Fruit fly (Drosophila melanogaster) whole organism, prepupa: Measurements from ENCODE around the gene CG5608.

ENCODE experiments used
- Gug ChIP-seq: fragments of 200-800 bp; sonication (Bioruptor generic); IDR thresholded peaks from 2 replicates; pipeline ENCODE4 v1.3.6; 2022; ENCODE audit warnings: missing biosample characterization, missing genetic modification characterization
- Smox ChIP-seq: fragments of 200-800 bp; sonication (Bioruptor generic); optimal IDR thresholded peaks from 3 replicates; lab custom pipeline; 2016; ENCODE audit warnings: missing biosample characterization, missing genetic modification characterization
- Sox15 ChIP-seq: fragments of 200-800 bp; sonication (Bioruptor generic); optimal IDR thresholded peaks from 3 replicates; lab custom pipeline; 2016; ENCODE audit warnings: missing biosample characterization, missing genetic modification characterization
- esn ChIP-seq: fragments of 200-800 bp; sonication (Bioruptor generic); optimal IDR thresholded peaks from 2 replicates; lab custom pipeline; 2016; ENCODE audit warnings: missing biosample characterization, mild to moderate bottlenecking, missing genetic modification characterization, moderate library complexity
- fd59A ChIP-seq: fragments of 200-800 bp; sonication (Bioruptor generic); optimal IDR thresholded peaks from 2 replicates; lab custom pipeline; 2017; ENCODE audit warnings: missing biosample characterization, mild to moderate bottlenecking, missing genetic modification characterization, missing genetic modification reagents
- net ChIP-seq: fragments of 200-800 bp; sonication (Bioruptor generic); optimal IDR thresholded peaks from 3 replicates; lab custom pipeline; 2016; ENCODE audit warnings: missing biosample characterization, missing genetic modification characterization
- spab ChIP-seq: fragments of 200-800 bp; sonication (Bioruptor generic); optimal IDR thresholded peaks from 2 replicates; lab custom pipeline; 2017; ENCODE audit warnings: missing biosample characterization, mild to moderate bottlenecking, missing genetic modification characterization, missing genetic modification reagents
- ss ChIP-seq, 2 experiments: fragments of 200-800 bp; sonication (Bioruptor generic); optimal IDR thresholded peaks; 2 replicates in 1 of 2; 3 replicates in 1 of 2; lab custom pipeline; 2017 to 2018; ENCODE audit warnings: mild to moderate bottlenecking in 2 of 2, missing biosample characterization in 2 of 2, missing genetic modification characterization in 2 of 2, moderate library complexity in 1 of 2

DNA sequence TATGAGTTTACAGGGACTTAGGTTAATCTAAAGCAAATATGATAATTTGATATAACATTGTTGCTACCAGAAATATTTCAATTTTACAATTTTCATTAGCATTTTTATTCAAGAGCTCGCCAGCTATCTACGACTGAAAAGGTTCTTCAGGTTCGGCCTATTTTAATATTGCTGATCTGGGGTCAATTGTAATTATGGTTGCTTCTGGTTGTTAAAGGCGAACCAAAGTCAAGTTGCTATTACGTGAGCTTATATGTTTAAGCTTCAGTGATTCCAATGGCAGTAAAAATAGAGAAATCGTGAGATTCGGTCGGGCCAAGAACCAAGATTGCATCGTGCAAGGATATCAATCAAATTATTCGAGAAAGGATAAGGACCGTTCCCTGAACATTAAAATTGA, 29.1 kb downstream of the CG5608 start, which contains the start of gene Desat2:
- TF ChIP-seq Gug (GFP tag; lab: Robert Waterston, UW) (no peak), spab (GFP tag; lab: Kevin White, UChicago) (no peak), fd59A (no peak), net (GFP tag; lab: Kevin White, UChicago) (no peak), ss (GFP tag; optimal IDR thresholded peaks at IDR 0.05; lab: Kevin White, UChicago) (no peak), esn (no peak), Sox15 (GFP tag; lab: Kevin White, UChicago) (no peak), Smox (GFP tag; lab: Kevin White, UChicago) (no peak)
